Fruit fly (Drosophila melanogaster) whole organism, embryonic: ENCODE measurements around the gene Rpn10.

ENCODE experiments used
- Atf3 ChIP-seq: fragments of 200-800 bp; sonication (Bioruptor generic); optimal IDR thresholded peaks from 3 replicates; lab custom pipeline; 2016; ENCODE audit warnings: missing biosample characterization, missing genetic modification characterization
- Bgb ChIP-seq: fragments of 200-800 bp; sonication (Bioruptor generic); IDR thresholded peaks from 2 replicates; pipeline ENCODE4 v1.3.6; 2022; ENCODE audit warnings: missing biosample characterization, missing genetic modification characterization; ENCODE audit not compliant: partially characterized antibody
- CG10147 ChIP-seq: fragments of 200-800 bp; sonication (Bioruptor generic); optimal IDR thresholded peaks from 2 replicates; lab custom pipeline; 2019; ENCODE audit warnings: missing biosample characterization, mild to moderate bottlenecking, missing genetic modification characterization, moderate library complexity
- CG10321 ChIP-seq: fragments of 200-800 bp; sonication (Bioruptor generic); IDR thresholded peaks from 2 replicates; pipeline ENCODE4 v1.3.6; 2022; ENCODE audit warnings: missing biosample characterization, missing genetic modification characterization
- CG10565 ChIP-seq: fragments of 200-800 bp; sonication (Bioruptor generic); optimal IDR thresholded peaks from 3 replicates; lab custom pipeline; 2016; ENCODE audit warnings: missing biosample characterization, mild to moderate bottlenecking, missing genetic modification characterization
- CG12236 ChIP-seq: fragments of 200-800 bp; sonication (Bioruptor generic); optimal IDR thresholded peaks from 2 replicates; lab custom pipeline; 2016; ENCODE audit warnings: missing biosample characterization, missing genetic modification characterization
- CG1529 ChIP-seq: fragments of 200-800 bp; sonication (Bioruptor generic); optimal IDR thresholded peaks from 3 replicates; lab custom pipeline; 2018; ENCODE audit warnings: missing biosample characterization, missing genetic modification characterization
- CG15601 ChIP-seq: fragments of 200-800 bp; sonication (Bioruptor generic); optimal IDR thresholded peaks from 3 replicates; lab custom pipeline; 2019; ENCODE audit warnings: missing biosample characterization, mild to moderate bottlenecking, missing genetic modification characterization, moderate library complexity
- CG17186 ChIP-seq: fragments of 200-800 bp; sonication (Bioruptor generic); optimal IDR thresholded peaks from 3 replicates; lab custom pipeline; 2017; ENCODE audit warnings: missing biosample characterization, missing genetic modification reagents, missing genetic modification characterization
- CG2116 ChIP-seq: fragments of 200-800 bp; sonication (Bioruptor generic); optimal IDR thresholded peaks from 3 replicates; lab custom pipeline; 2018; ENCODE audit warnings: missing biosample characterization, mild to moderate bottlenecking, missing genetic modification characterization
- CG2199 ChIP-seq: fragments of 200-800 bp; sonication (Bioruptor generic); IDR thresholded peaks from 3 replicates; pipeline ENCODE4 v1.3.6; 2022; ENCODE audit warnings: missing biosample characterization, missing genetic modification characterization
- CG31224 ChIP-seq: fragments of 200-800 bp; sonication (Bioruptor generic); IDR thresholded peaks from 2 replicates; pipeline ENCODE4 v1.3.6; 2022; ENCODE audit warnings: missing biosample characterization, missing genetic modification characterization
- CG32767 ChIP-seq: fragments of 200-800 bp; sonication (Bioruptor generic); IDR thresholded peaks from 2 replicates; pipeline ENCODE4 v1.3.6; 2022; ENCODE audit warnings: missing biosample characterization, missing genetic modification characterization
- CG33557 ChIP-seq: fragments of 200-800 bp; sonication (Bioruptor generic); optimal IDR thresholded peaks from 2 replicates; lab custom pipeline; 2019; ENCODE audit warnings: missing biosample characterization, mild to moderate bottlenecking, missing genetic modification characterization, moderate library complexity
- CG3838 ChIP-seq: fragments of 200-800 bp; sonication (Bioruptor generic); optimal IDR thresholded peaks from 3 replicates; lab custom pipeline; 2016; ENCODE audit warnings: missing biosample characterization, missing genetic modification characterization
- CG7786 ChIP-seq: fragments of 200-800 bp; sonication (Bioruptor generic); optimal IDR thresholded peaks from 2 replicates; lab custom pipeline; 2016; ENCODE audit warnings: missing biosample characterization, missing genetic modification characterization
- CG8089 ChIP-seq: fragments of 200-800 bp; sonication (Bioruptor generic); optimal IDR thresholded peaks from 3 replicates; lab custom pipeline; 2016; ENCODE audit warnings: missing biosample characterization, missing genetic modification characterization
- CG8478 ChIP-seq: fragments of >200 bp; optimal IDR thresholded peaks from 2 replicates; lab custom pipeline; 2018
- CG8924 ChIP-seq: fragments of 200-800 bp; optimal IDR thresholded peaks from 3 replicates; lab custom pipeline; 2019; ENCODE audit warnings: missing biosample characterization, mild to moderate bottlenecking, missing genetic modification characterization, moderate library complexity
- CG8944 ChIP-seq: fragments of 200-800 bp; sonication (Bioruptor generic); optimal IDR thresholded peaks from 3 replicates; lab custom pipeline; 2016; ENCODE audit warnings: missing biosample characterization, missing genetic modification characterization
- HHEX ChIP-seq: fragments of 200-800 bp; sonication (Bioruptor generic); optimal IDR thresholded peaks from 3 replicates; lab custom pipeline; 2017; ENCODE audit warnings: missing biosample characterization, mild to moderate bottlenecking, missing genetic modification characterization, missing genetic modification reagents
- HLH54F ChIP-seq: fragments of 200-800 bp; sonication (Bioruptor generic); optimal IDR thresholded peaks from 3 replicates; lab custom pipeline; 2016; ENCODE audit warnings: missing biosample characterization, missing genetic modification characterization
- Hmx ChIP-seq: fragments of 200-800 bp; sonication (Bioruptor generic); optimal IDR thresholded peaks from 2 replicates; lab custom pipeline; 2016; ENCODE audit warnings: missing biosample characterization, missing genetic modification characterization
- Hr3 ChIP-seq: fragments of 200-800 bp; sonication (Bioruptor generic); optimal IDR thresholded peaks from 3 replicates; lab custom pipeline; 2016; ENCODE audit warnings: missing biosample characterization, missing genetic modification characterization
- Stat92E ChIP-seq, 3 experiments: fragments of >200 bp in 2 of 3; fragments of 200-800 bp in 1 of 3; sonication (Bioruptor generic) in 1 of 3; optimal IDR thresholded peaks; 2 replicates each; lab custom pipeline; 2017 to 2019; ENCODE audit warnings: missing biosample characterization in 3 of 3, missing genetic modification characterization in 3 of 3, mild to moderate bottlenecking in 1 of 3, moderate library complexity in 1 of 3
- bsh ChIP-seq, 2 experiments: fragments of 200-800 bp; sonication (Bioruptor generic); optimal IDR thresholded peaks; 2 replicates each; lab custom pipeline; 2017 to 2018; ENCODE audit warnings: mild to moderate bottlenecking in 2 of 2, missing biosample characterization in 2 of 2, missing genetic modification characterization in 2 of 2, moderate library complexity in 1 of 2
- btn ChIP-seq: fragments of 200-800 bp; sonication (Bioruptor generic); optimal IDR thresholded peaks from 2 replicates; lab custom pipeline; 2016; ENCODE audit warnings: missing biosample characterization, missing genetic modification characterization
- chinmo ChIP-seq: fragments of 200-800 bp; sonication (Bioruptor generic); IDR thresholded peaks from 4 replicates; pipeline ENCODE4 v1.3.6; 2022; ENCODE audit warnings: missing biosample characterization, missing genetic modification characterization; ENCODE audit not compliant: partially characterized antibody
- chm ChIP-seq: fragments of 200-800 bp; sonication (Bioruptor generic); IDR thresholded peaks from 2 replicates; pipeline ENCODE4 v1.3.6; 2022; ENCODE audit warnings: missing biosample characterization, missing genetic modification characterization
- dati ChIP-seq: fragments of 200-800 bp; sonication (Bioruptor generic); IDR thresholded peaks from 2 replicates; pipeline ENCODE4 v1.3.6; 2022; ENCODE audit warnings: missing biosample characterization, missing genetic modification characterization
- emc ChIP-seq: fragments of 200-800 bp; sonication (Bioruptor generic); optimal IDR thresholded peaks from 2 replicates; lab custom pipeline; 2016; ENCODE audit warnings: missing biosample characterization, missing genetic modification characterization
- fru ChIP-seq: fragments of >200 bp; optimal IDR thresholded peaks from 2 replicates; lab custom pipeline; 2017
- fu2 ChIP-seq: fragments of 200-800 bp; sonication (Bioruptor generic); optimal IDR thresholded peaks from 2 replicates; lab custom pipeline; 2016; ENCODE audit warnings: missing biosample characterization, missing genetic modification characterization
- gcm2 ChIP-seq: fragments of 200-800 bp; sonication (Bioruptor generic); optimal IDR thresholded peaks from 2 replicates; lab custom pipeline; 2016; ENCODE audit warnings: missing biosample characterization, missing genetic modification characterization
- gem ChIP-seq: fragments of 200-800 bp; sonication (Bioruptor generic); optimal IDR thresholded peaks from 2 replicates; lab custom pipeline; 2019; ENCODE audit warnings: missing biosample characterization, mild to moderate bottlenecking, missing genetic modification characterization, moderate library complexity
- gfzf ChIP-seq: fragments of 200-800 bp; sonication (Bioruptor generic); optimal IDR thresholded peaks from 2 replicates; lab custom pipeline; 2016; ENCODE audit warnings: missing biosample characterization, mild to moderate bottlenecking, missing genetic modification characterization, moderate library complexity
- gsb-n ChIP-seq: fragments of 200-800 bp; sonication (Bioruptor generic); optimal IDR thresholded peaks from 3 replicates; lab custom pipeline; 2018; ENCODE audit warnings: missing biosample characterization, mild to moderate bottlenecking, missing genetic modification characterization
- gt ChIP-seq: fragments of 200-800 bp; sonication (Bioruptor generic); IDR thresholded peaks from 2 replicates; pipeline ENCODE4 v1.3.6; 2022; ENCODE audit warnings: missing biosample characterization, missing genetic modification characterization
- knrl ChIP-seq: fragments of 200-800 bp; sonication (Bioruptor generic); IDR thresholded peaks from 3 replicates; pipeline ENCODE4 v1.3.6; 2022; ENCODE audit warnings: missing biosample characterization, missing genetic modification characterization; ENCODE audit not compliant: partially characterized antibody
- lmd ChIP-seq: fragments of 200-800 bp; sonication (Bioruptor generic); IDR thresholded peaks from 2 replicates; pipeline ENCODE4 v1.3.6; 2022; ENCODE audit warnings: missing biosample characterization, missing genetic modification characterization
- onecut ChIP-seq: fragments of 200-800 bp; sonication (Bioruptor generic); IDR thresholded peaks from 2 replicates; pipeline ENCODE4 v1.3.6; 2022; ENCODE audit warnings: missing biosample characterization, missing genetic modification characterization
- pnt ChIP-seq: fragments of 200-800 bp; sonication (Bioruptor generic); optimal IDR thresholded peaks from 3 replicates; lab custom pipeline; 2016; ENCODE audit warnings: missing biosample characterization, missing genetic modification characterization
- pros ChIP-seq: fragments of 200-800 bp; sonication (Bioruptor generic); optimal IDR thresholded peaks from 3 replicates; lab custom pipeline; 2019; ENCODE audit warnings: missing biosample characterization, mild to moderate bottlenecking, missing genetic modification characterization, moderate library complexity
- pum ChIP-seq: fragments of 200-800 bp; sonication (Bioruptor generic); optimal IDR thresholded peaks from 2 replicates; lab custom pipeline; 2016; ENCODE audit warnings: missing biosample characterization, missing genetic modification characterization
- schlank ChIP-seq: fragments of 200-800 bp; sonication (Bioruptor generic); optimal IDR thresholded peaks from 2 replicates; lab custom pipeline; 2018; ENCODE audit warnings: missing biosample characterization, mild to moderate bottlenecking, missing genetic modification characterization
- scrt ChIP-seq: fragments of 200-800 bp; sonication (Bioruptor generic); optimal IDR thresholded peaks from 2 replicates; lab custom pipeline; 2018; ENCODE audit warnings: missing biosample characterization, mild to moderate bottlenecking, missing genetic modification characterization, moderate library complexity
- sob ChIP-seq: fragments of 200-800 bp; sonication (Bioruptor generic); IDR thresholded peaks from 2 replicates; pipeline ENCODE4 v1.3.6; 2022; ENCODE audit warnings: missing biosample characterization, missing genetic modification characterization
- ssp ChIP-seq: fragments of 200-800 bp; sonication (Bioruptor generic); IDR thresholded peaks from 2 replicates; pipeline ENCODE4 v1.3.6; 2022; ENCODE audit warnings: missing biosample characterization, missing genetic modification characterization
- tna ChIP-seq: fragments of 200-800 bp; sonication (Bioruptor generic); IDR thresholded peaks from 2 replicates; pipeline ENCODE4 v1.3.6; 2022; ENCODE audit warnings: missing biosample characterization, missing genetic modification characterization; ENCODE audit not compliant: partially characterized antibody
- usp ChIP-seq: fragments of >200 bp; optimal IDR thresholded peaks from 2 replicates; lab custom pipeline; 2017; ENCODE audit warnings: missing biosample characterization, missing genetic modification characterization

Rpn10 gene

DNA sequence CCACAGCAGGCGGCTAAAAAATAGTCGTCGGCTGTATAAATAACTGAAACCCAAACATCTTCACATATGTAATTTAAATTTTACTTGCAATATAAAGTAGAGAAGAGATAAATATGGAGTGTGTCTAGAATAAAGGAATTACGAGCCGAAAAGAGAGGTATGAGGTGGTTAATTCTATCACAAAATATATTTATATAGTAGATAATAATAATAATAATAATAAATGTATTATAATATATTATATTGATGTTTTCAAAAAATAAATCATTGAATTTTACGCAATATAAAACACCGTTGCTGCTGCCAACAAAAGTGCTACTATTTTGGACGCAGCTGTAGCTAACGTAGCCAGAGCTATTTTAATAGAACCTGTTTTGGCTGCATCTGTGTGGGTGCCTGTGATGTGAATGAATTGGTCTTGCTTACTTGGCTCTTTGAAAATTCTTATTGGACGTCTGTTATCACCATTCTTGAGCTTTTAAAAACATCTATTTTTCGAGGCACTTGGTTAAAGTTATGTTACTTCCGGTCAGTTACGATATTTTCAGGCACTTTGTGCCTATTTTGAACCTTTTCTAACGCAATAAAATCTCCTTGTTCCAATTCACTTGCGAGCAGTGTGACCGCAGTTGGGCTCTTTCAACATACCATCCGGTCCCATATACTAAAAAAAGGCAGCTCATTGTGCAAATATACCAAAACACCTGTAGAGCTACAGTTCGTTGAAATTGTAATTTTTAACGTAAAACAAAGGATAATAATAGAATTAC, 39.8 kb upstream of the Rpn10 start, which contains the start of gene Hr78 (continued):
- TF ChIP-seq pnt (no peak), CG32767 (peak; percentile 69), Hmx (GFP tag; lab: Kevin White, UChicago) (no peak), scrt (GFP tag; lab: Kevin White, UChicago) (peak; percentile 91), CG3838 (peak; percentile 19), CG10147 (GFP tag; lab: Kevin White, UChicago) (peak; percentile 84), CG1529 (peak; percentile 57), dati (no peak), Hr3 (GFP tag; lab: Kevin White, UChicago) (peak; percentile 69), usp (GFP tag; lab: Kevin White, UChicago) (no peak), CG8089 (GFP tag; lab: Kevin White, UChicago) (no peak), ssp (GFP tag; lab: Robert Waterston, UW) (no peak), CG33557 (GFP tag; lab: Kevin White, UChicago) (peak; percentile 67), CG8944 (no peak), sob (peak; percentile 55), CG2199 (GFP tag; lab: Robert Waterston, UW) (no peak), Stat92E (GFP tag; optimal IDR thresholded peaks at IDR 0.05; lab: Kevin White, UChicago) (peak in 1 of 3 experiments; percentile 40), HHEX (peak; percentile 81), CG2116 (GFP tag; lab: Kevin White, UChicago) (peak; percentile 48), gcm2 (GFP tag; lab: Kevin White, UChicago) (no peak), tna (GFP tag; lab: Robert Waterston, UW) (no peak), pum (no peak), CG7786 (peak; percentile 25), onecut (GFP tag; lab: Robert Waterston, UW) (peak; percentile 51; the same call in 1 of the 2 replicates), CG10565 (GFP tag; lab: Kevin White, UChicago) (no peak), pros (GFP tag; lab: Kevin White, UChicago) (no peak), chm (0 out of 2 replicates have a peak, but pooled peaks have one; percentile 29), gsb-n (peak; percentile 79), CG8478 (lab: Kevin White, UChicago) (no peak), HLH54F (GFP tag; lab: Kevin White, UChicago) (peak; percentile 2), fu2 (GFP tag; lab: Kevin White, UChicago) (no peak), CG8924 (peak; percentile 92), gt (0 out of 2 replicates have a peak, but pooled peaks have one; percentile 28), CG31224 (GFP tag; lab: Robert Waterston, UW) (peak; percentile 45), CG12236 (GFP tag; lab: Kevin White, UChicago) (no peak), CG15601 (peak; percentile 74), gfzf (GFP tag; lab: Kevin White, UChicago) (peak; percentile 88), gem (tag; lab: Kevin White, UChicago) (peak; percentile 92), Atf3 (no peak), CG10321 (GFP tag; lab: Robert Waterston, UW) (peak; percentile 64), fru (lab: Kevin White, UChicago) (no peak), Bgb (no peak), emc (GFP tag; lab: Kevin White, UChicago) (no peak), chinmo (GFP tag; lab: Robert Waterston, UW) (no peak), knrl (no peak), lmd (GFP tag; lab: Robert Waterston, UW) (peak; percentile 74), CG17186 (GFP tag; lab: Kevin White, UChicago) (no peak), bsh (GFP tag; optimal IDR thresholded peaks at IDR 0.05; lab: Kevin White, UChicago) (peak; percentile 80 to 81), schlank (tag; lab: Kevin White, UChicago) (no peak), btn (GFP tag; lab: Kevin White, UChicago) (no peak)
